Worm (Caenorhabditis elegans) whole organism, mixed stage, embryonic: ENCODE results near the gene nono-1.

Experiments used
- ceh-83 ChIP-seq: fragments of 200-800 bp; sonication (Bioruptor generic); optimal IDR thresholded peaks from 2 replicates; lab custom pipeline; 2018; ENCODE audit warnings: mild to moderate bottlenecking, missing genetic modification characterization, missing compliant biosample characterization
- elt-3 ChIP-seq: fragments of 150-350 bp; optimal IDR thresholded peaks from 2 replicates; lab custom pipeline; 2014; ENCODE audit warnings: missing biosample characterization, missing genetic modification characterization
- lin-13 ChIP-seq: fragments of 150-350 bp; optimal IDR thresholded peaks from 2 replicates; lab custom pipeline; 2014; ENCODE audit warnings: missing biosample characterization, missing genetic modification characterization
- lin-32 ChIP-seq: fragments of 200-800 bp; sonication (Bioruptor generic); optimal IDR thresholded peaks from 2 replicates; lab custom pipeline; 2018; ENCODE audit warnings: mild to moderate bottlenecking, missing genetic modification characterization, missing compliant biosample characterization
- lsy-2 ChIP-seq: fragments of 150-350 bp; optimal IDR thresholded peaks from 2 replicates; lab custom pipeline; 2014; ENCODE audit warnings: missing biosample characterization, missing genetic modification characterization
- nhr-12 ChIP-seq: fragments of 150-350 bp; optimal IDR thresholded peaks from 2 replicates; lab custom pipeline; 2014; ENCODE audit warnings: missing biosample characterization, missing genetic modification characterization
- nhr-2 ChIP-seq: fragments of 150-350 bp; optimal IDR thresholded peaks from 2 replicates; lab custom pipeline; 2014; ENCODE audit warnings: missing biosample characterization, missing genetic modification characterization
- nhr-237 ChIP-seq: fragments of 150-350 bp; optimal IDR thresholded peaks from 2 replicates; lab custom pipeline; 2014; ENCODE audit warnings: missing biosample characterization, missing genetic modification characterization
- nhr-28 ChIP-seq: fragments of 150-350 bp; optimal IDR thresholded peaks from 2 replicates; lab custom pipeline; 2014; ENCODE audit warnings: missing biosample characterization, missing genetic modification characterization
- nhr-76 ChIP-seq: sonication (generic microtip); optimal IDR thresholded peaks from 2 replicates; lab custom pipeline; 2017; ENCODE audit warnings: missing biosample characterization, missing genetic modification characterization
- snpc-4 ChIP-seq: fragments of 150-350 bp; optimal IDR thresholded peaks from 2 replicates; lab custom pipeline; 2014; ENCODE audit warnings: missing biosample characterization, missing genetic modification characterization
- unc-39 ChIP-seq: fragments of 150-350 bp; optimal IDR thresholded peaks from 2 replicates; lab custom pipeline; 2014; ENCODE audit warnings: missing biosample characterization, missing genetic modification characterization
- unc-62 ChIP-seq: fragments of 150-350 bp; optimal IDR thresholded peaks from 2 replicates; lab custom pipeline; 2014; ENCODE audit warnings: missing biosample characterization, missing genetic modification reagents, missing genetic modification characterization
- zip-8 ChIP-seq: fragments of 150-350 bp; optimal IDR thresholded peaks from 2 replicates; lab custom pipeline; 2014; ENCODE audit warnings: missing biosample characterization, missing genetic modification characterization

DNA sequence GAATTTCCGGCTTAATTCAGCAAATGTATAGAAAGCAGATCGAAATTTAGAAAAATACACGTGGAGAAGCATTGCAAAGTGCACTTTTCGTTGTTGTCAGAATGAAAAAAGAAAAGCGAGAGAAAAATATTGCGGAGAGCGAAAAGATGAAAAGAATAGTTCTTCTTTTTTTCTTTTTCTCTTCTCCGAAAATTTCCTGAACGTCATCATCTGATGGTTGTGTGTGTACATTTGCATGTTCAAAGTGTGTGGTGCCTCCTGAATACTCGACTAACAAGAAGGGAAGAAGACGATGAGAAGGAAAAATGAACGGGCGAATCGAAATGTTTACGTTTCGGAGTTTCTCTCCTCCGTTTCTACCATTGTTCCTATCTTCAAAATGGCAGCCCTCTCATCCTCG is 32.0 kb upstream of the nono-1 start:
- TF ChIP-seq nhr-12 (no peak), lsy-2 (tag; lab: Kevin White, UChicago) (no peak), nhr-237 (tag; lab: Kevin White, UChicago) (no peak), nhr-2 (no peak), nhr-76 (tag; lab: Kevin White, UChicago) (no peak), lin-13 (tag; lab: Kevin White, UChicago) (no peak), unc-62 (no peak), snpc-4 (no peak), lin-32 (GFP tag; lab: Kevin White, UChicago) (no peak), unc-39 (tag; lab: Kevin White, UChicago) (no peak), ceh-83 (no peak), nhr-28 (tag; lab: Kevin White, UChicago) (no peak), elt-3 (no peak), zip-8 (no peak)
